Fruit fly (Drosophila melanogaster) whole organism, pupa: Measurements from ENCODE around the gene sog.

Source experiments
- CG10348 ChIP-seq: fragments of 200-800 bp; sonication (Bioruptor generic); IDR thresholded peaks from 2 replicates; pipeline ENCODE4 v1.3.6; 2022; ENCODE audit warnings: missing biosample characterization, missing genetic modification characterization
- CG12605 ChIP-seq: fragments of 200-800 bp; sonication (Bioruptor generic); IDR thresholded peaks from 2 replicates; pipeline ENCODE4 v1.3.6; 2022; ENCODE audit warnings: missing biosample characterization, missing genetic modification characterization
- CG13204 ChIP-seq: fragments of 200-800 bp; sonication (Bioruptor generic); optimal IDR thresholded peaks from 2 replicates; lab custom pipeline; 2018; ENCODE audit warnings: missing biosample characterization, mild to moderate bottlenecking, missing genetic modification characterization, moderate library complexity
- CG14655 ChIP-seq: fragments of 200-800 bp; sonication (Bioruptor generic); optimal IDR thresholded peaks from 3 replicates; lab custom pipeline; 2017; ENCODE audit warnings: mild to moderate bottlenecking, missing biosample characterization, missing genetic modification reagents, missing genetic modification characterization
- CG15710 ChIP-seq: fragments of 200-800 bp; sonication (Bioruptor generic); optimal IDR thresholded peaks from 2 replicates; lab custom pipeline; 2018; ENCODE audit warnings: missing biosample characterization, mild to moderate bottlenecking, missing genetic modification characterization, moderate library complexity
- CG17806 ChIP-seq: fragments of 200-800 bp; sonication (Bioruptor generic); optimal IDR thresholded peaks from 2 replicates; lab custom pipeline; 2018; ENCODE audit warnings: missing biosample characterization, mild to moderate bottlenecking, missing genetic modification characterization, moderate library complexity
- CG32121 ChIP-seq: fragments of 200-800 bp; sonication (Bioruptor generic); IDR thresholded peaks from 2 replicates; pipeline ENCODE4 v1.3.6; 2022; ENCODE audit warnings: missing biosample characterization, missing genetic modification characterization
- CG34367 ChIP-seq: fragments of 200-800 bp; sonication (Bioruptor generic); optimal IDR thresholded peaks from 2 replicates; lab custom pipeline; 2018; ENCODE audit warnings: missing biosample characterization, mild to moderate bottlenecking, missing genetic modification characterization
- CG4496 ChIP-seq: fragments of 200-800 bp; sonication (Bioruptor generic); IDR thresholded peaks from 3 replicates; pipeline ENCODE4 v1.3.6; 2022; ENCODE audit warnings: missing biosample characterization, missing genetic modification characterization
- CG8159 ChIP-seq: fragments of 200-800 bp; sonication (Bioruptor generic); optimal IDR thresholded peaks from 3 replicates; lab custom pipeline; 2018; ENCODE audit warnings: missing biosample characterization, mild to moderate bottlenecking, missing genetic modification characterization, moderate library complexity
- CG8301 ChIP-seq: fragments of 200-800 bp; sonication (Bioruptor generic); optimal IDR thresholded peaks from 2 replicates; lab custom pipeline; 2018; ENCODE audit warnings: missing biosample characterization, mild to moderate bottlenecking, missing genetic modification characterization
- CG9948 ChIP-seq: fragments of 200-800 bp; sonication (Bioruptor generic); optimal IDR thresholded peaks from 2 replicates; lab custom pipeline; 2018; ENCODE audit warnings: missing biosample characterization, mild to moderate bottlenecking, missing genetic modification characterization, moderate library complexity
- D1 ChIP-seq: fragments of 200-800 bp; sonication (Bioruptor generic); optimal IDR thresholded peaks from 2 replicates; lab custom pipeline; 2018; ENCODE audit warnings: missing biosample characterization, mild to moderate bottlenecking, missing genetic modification characterization, moderate library complexity
- EcR ChIP-seq: fragments of 200-800 bp; sonication (Bioruptor generic); optimal IDR thresholded peaks from 3 replicates; lab custom pipeline; 2019; ENCODE audit warnings: missing biosample characterization, missing genetic modification characterization, mild to moderate bottlenecking, moderate library complexity, missing genetic modification reagents
- Ets98B ChIP-seq: fragments of 200-800 bp; sonication (Bioruptor generic); IDR thresholded peaks from 2 replicates; pipeline ENCODE4 v1.3.6; 2022; ENCODE audit warnings: missing biosample characterization, missing genetic modification characterization
- Pif1A ChIP-seq: fragments of 200-800 bp; sonication (Bioruptor generic); optimal IDR thresholded peaks from 3 replicates; lab custom pipeline; 2016; ENCODE audit warnings: missing biosample characterization, missing genetic modification characterization
- Pif1B ChIP-seq: fragments of 200-800 bp; sonication (Bioruptor generic); optimal IDR thresholded peaks from 3 replicates; lab custom pipeline; 2016; ENCODE audit warnings: missing biosample characterization, missing genetic modification characterization
- Snoo ChIP-seq: fragments of 200-800 bp; sonication (Bioruptor generic); optimal IDR thresholded peaks from 3 replicates; lab custom pipeline; 2017; ENCODE audit warnings: missing biosample characterization, mild to moderate bottlenecking, missing genetic modification characterization, inconsistent platforms
- fd96Ca ChIP-seq: fragments of 200-800 bp; sonication (Bioruptor generic); IDR thresholded peaks from 3 replicates; pipeline ENCODE4 v1.3.6; 2022; ENCODE audit warnings: missing biosample characterization, missing genetic modification characterization
- gl ChIP-seq: fragments of 200-800 bp; sonication (Bioruptor generic); optimal IDR thresholded peaks from 2 replicates; lab custom pipeline; 2018; ENCODE audit warnings: missing biosample characterization, mild to moderate bottlenecking, missing genetic modification characterization
- rn ChIP-seq: fragments of 200-800 bp; sonication (Bioruptor generic); IDR thresholded peaks from 2 replicates; pipeline ENCODE4 v1.3.6; 2022; ENCODE audit warnings: missing biosample characterization, missing genetic modification characterization

The sog gene

DNA sequence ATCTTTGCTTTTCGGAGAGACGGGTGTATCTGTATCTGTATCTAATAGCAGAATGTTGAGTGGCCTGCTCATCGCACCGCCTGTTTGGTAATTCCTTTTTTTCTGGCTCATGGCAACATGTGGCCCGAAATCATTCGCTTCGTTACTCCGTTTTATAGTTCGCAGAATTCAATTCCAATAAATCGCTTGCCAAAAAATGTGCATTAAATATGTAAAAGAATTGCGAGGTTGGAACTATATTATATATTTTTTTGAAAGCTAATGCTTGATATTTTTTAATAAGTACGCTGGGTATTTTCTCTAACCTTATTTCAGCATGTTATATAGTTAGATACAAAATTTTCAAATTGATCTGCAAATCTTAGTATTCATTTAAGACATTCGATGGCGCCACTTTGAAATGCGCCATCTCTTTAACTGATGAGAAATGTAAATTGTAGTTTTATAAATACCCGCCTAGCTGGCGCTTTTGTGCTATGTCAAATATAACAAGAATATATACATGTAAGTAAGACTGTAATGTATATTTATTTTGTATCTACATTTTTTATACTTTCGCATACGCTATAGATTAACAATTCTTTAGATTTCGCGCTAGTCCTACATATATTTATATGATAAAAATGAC lies 38.9 kb downstream of the sog start:
- TF ChIP-seq Pif1B (GFP tag; lab: Kevin White, UChicago), result no peak
- TF ChIP-seq Ets98B, result peak; percentile 1; the same call in 1 of the 2 replicates
- 0 out of 3 replicates have a peak, but pooled peaks have one; percentile 4 for TF ChIP-seq CG4496 (GFP tag; lab: Robert Waterston, UW)
- TF ChIP-seq CG13204, result no peak
- TF ChIP-seq, all 21 proteins: peak for 2

DNA sequence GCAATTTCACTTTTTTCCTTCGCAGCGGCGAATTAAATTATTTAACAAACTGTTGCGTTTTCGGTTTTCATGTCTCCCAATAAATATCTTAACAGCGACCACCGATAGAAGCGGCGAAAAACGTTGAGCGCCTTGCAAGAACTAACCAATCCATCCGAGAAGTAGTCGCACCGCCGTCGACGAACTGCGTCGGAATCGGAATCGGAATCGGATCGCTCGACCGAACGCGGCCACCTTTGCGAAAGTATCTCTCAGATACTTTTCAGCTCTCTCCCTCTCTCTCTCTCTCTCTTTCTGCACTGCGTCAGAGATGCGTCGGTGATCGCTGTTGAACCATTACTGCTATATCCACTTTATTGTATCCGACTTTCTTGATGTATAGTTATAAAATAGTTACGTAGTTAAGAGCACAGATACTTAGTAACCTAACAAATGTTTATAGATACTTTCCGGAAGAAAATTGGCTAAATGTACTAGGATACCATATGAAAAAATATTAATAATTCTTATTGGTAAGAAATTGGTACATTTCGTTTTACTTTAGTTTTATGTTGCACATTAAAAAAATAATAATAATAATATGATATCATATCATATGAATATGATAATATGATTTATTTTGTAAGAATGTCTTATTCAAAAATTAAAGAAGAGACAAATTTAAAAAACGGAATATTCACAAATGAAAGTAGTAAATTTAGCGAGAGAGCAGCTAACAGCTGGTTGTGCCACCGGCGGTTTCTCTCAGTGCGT lies 39.6 kb downstream of the sog start, which contains the start of gene Chsy:
TSS of gene Chsy (minus strand) at position 58 of the 753 bp plus-strand sequence.
- TF ChIP-seq gl (no peak), Snoo (tag; lab: Kevin White, UChicago) (no peak), Ets98B (peak; percentile 14), D1 (tag; lab: Kevin White, UChicago) (peak; percentile 3), CG15710 (tag; lab: Kevin White, UChicago) (peak; percentile 1), Pif1A (no peak), CG10348 (no peak), CG8159 (peak; percentile 24), CG34367 (tag; lab: Kevin White, UChicago) (no peak), CG8301 (tag; lab: Kevin White, UChicago) (no peak), CG12605 (peak; percentile 37; the same call in 1 of the 2 replicates), CG17806 (tag; lab: Kevin White, UChicago) (no peak), CG4496 (GFP tag; lab: Robert Waterston, UW) (0 out of 3 replicates have a peak, but pooled peaks have one; percentile 47), CG14655 (peak; percentile 53), rn (no peak), fd96Ca (peak; percentile 13; the same call in 1 of the 3 replicates), CG9948 (tag; lab: Kevin White, UChicago) (no peak), CG32121 (GFP tag; lab: Robert Waterston, UW) (peak; percentile 15; the same call in 1 of the 2 replicates), EcR (GFP tag; lab: Kevin White, UChicago) (no peak), Pif1B (GFP tag; lab: Kevin White, UChicago) (no peak), CG13204 (peak; percentile 2)

DNA sequence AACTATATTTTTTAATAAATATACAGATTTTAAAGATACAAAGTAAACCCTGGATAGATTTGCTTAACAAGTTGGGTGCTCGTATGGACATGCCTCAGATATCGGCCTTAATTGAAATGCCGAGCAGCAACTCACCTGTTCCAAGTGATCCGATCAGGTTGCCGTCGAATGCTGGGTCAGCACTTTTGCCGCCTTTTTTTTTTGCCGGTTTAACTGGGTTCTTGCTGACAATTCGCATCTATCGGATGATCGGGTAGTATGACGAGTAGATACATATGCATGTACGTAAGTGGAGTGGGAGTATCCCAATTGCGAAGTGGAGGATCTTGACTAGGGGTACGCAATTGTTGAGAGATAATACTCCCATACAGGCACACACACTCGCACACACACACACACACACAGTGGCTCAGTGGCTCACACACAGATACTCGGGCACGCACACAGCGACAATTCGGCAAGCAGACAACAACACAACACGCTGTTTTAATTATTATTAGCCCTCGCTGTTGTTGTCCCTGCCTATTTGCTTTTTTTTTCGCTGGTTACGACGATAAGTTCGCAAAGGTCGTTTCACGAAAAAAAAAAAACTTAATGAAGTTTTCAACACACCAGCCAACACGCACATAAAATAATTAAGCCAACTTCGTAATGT lies 40.3 kb downstream of the sog start:
- TF ChIP-seq Pif1B (GFP tag; lab: Kevin White, UChicago), result no peak
- peak; percentile 33 for TF ChIP-seq EcR (GFP tag; lab: Kevin White, UChicago)
- TF ChIP-seq, all 21 proteins: peak for 1

DNA sequence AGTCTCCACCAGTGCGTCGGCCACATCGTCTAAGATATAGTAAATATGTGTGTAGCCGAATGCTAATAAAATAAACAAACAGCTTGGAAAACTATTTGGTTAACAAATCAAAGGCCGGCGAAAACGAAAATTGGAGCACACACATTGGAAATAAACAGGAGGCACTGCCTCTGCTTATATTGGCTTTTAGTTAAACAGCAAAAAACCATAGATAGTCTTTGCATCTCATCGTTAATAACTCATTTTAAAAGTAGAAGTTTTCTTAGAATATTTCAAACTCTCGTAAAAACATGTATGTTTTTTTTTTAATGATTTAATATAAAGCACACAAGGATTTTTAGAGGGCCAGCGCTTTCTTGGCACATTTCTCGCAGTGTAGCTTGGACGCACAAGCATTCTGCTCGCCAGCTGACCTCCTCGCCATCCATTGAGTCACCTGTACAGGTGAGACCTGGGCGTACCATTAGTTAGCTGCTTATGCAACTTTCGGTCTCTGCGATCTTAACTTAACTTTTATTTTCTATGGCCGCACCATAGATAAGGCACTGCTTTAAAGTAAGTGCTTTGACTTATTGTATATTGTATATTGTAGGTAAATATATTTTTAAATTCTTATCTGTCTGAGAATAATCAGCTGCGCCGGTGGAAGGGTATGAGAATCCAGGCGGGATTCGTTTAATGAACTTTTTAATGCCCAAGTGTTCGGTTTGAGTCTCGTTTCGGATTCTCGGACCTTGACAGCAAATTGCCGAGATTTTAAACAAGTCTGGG lies 41.3 kb downstream of the sog start:
- TF ChIP-seq CG4496 (GFP tag; lab: Robert Waterston, UW), result 0 out of 3 replicates have a peak, but pooled peaks have one; percentile 42
- TF ChIP-seq Pif1B (GFP tag; lab: Kevin White, UChicago), result no peak
- TF ChIP-seq CG10348, result no peak
- peak; percentile 66 for TF ChIP-seq EcR (GFP tag; lab: Kevin White, UChicago)

DNA sequence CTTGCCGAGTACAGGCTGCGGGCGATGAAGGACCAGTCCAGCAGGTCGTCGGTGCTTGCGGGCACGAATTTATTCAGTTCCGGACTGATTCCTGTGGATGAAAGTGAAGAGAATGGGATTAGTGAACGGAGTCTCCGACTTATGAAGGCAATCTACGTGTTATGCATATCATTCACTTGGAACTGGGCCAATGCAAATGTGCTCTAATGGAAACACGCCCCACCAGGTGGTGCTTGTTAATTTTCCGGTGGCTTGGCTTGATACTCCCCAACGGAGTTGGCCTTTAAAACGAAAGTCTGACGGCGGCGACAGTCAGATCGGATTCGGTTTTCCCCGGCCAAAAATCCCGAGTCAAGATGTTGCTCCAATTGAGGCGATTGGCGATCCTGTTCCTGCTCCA lies 45.8 kb downstream of the sog start, which contains the start of gene Alp11:
TSS of gene Alp11 (plus strand) at position 301 of the 400 bp plus-strand sequence.
- no peak for TF ChIP-seq CG34367 (tag; lab: Kevin White, UChicago)
- no peak for TF ChIP-seq CG4496 (GFP tag; lab: Robert Waterston, UW)
- TF ChIP-seq CG9948 (tag; lab: Kevin White, UChicago), result no peak
- no peak for TF ChIP-seq Ets98B
- no peak for TF ChIP-seq CG13204
- TF ChIP-seq gl, result no peak
- TF ChIP-seq EcR (GFP tag; lab: Kevin White, UChicago), result no peak
- TF ChIP-seq rn, result no peak
- TF ChIP-seq CG12605, result no peak
- TF ChIP-seq Snoo (tag; lab: Kevin White, UChicago), result no peak
- TF ChIP-seq CG10348, result no peak
- no peak for TF ChIP-seq CG15710 (tag; lab: Kevin White, UChicago)
- TF ChIP-seq, all 21 proteins: peak for 0

DNA sequence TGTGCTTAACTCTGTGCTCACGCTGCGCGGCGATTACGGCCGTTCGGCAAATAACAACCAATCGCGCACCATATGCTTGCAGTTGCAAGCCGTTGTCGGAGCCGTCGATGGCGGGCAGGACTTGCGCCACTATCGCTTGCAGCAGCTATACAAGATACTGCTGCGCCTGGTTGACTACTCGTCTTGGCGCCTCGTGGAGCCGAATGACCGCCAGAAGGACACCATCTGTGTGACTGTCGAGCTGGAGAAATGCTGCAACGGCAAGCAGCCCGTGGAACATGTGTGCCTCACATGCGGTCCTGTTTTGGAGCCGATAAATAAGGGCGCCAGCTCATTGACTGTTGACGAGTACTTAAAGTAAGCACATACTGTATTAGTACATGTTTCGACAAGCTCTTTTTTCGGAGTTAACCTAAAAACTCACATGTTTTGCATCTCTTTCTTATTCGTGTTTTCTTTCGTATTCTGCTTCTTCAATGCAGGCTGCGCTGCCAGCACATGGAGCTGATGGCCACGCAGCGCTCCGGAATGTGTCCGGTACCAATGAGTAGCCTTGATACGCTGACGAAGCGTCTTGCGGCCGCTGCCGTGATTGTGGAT lies 49.3 kb downstream of the sog start:
- TF ChIP-seq Pif1A, result no peak
